Fruit fly (Drosophila melanogaster) whole organism, embryonic: ENCODE measurements around the gene SMC6.

Experiments used
- ATbp ChIP-seq: fragments of 200-800 bp; sonication (Bioruptor generic); optimal IDR thresholded peaks from 2 replicates; lab custom pipeline; 2017; ENCODE audit warnings: missing biosample characterization, mild to moderate bottlenecking, missing genetic modification characterization, missing genetic modification reagents
- Abd-B ChIP-seq: fragments of 200-800 bp; sonication (Bioruptor generic); optimal IDR thresholded peaks from 2 replicates; lab custom pipeline; 2018; ENCODE audit warnings: missing biosample characterization, mild to moderate bottlenecking, missing genetic modification characterization, moderate library complexity
- Ada2b ChIP-seq: fragments of 200-800 bp; sonication (Bioruptor generic); IDR thresholded peaks from 2 replicates; pipeline ENCODE4 v1.3.6; 2022; ENCODE audit warnings: missing biosample characterization, missing genetic modification characterization
- Antp ChIP-seq: fragments of 200-800 bp; sonication (Bioruptor generic); optimal IDR thresholded peaks from 3 replicates; lab custom pipeline; 2016; ENCODE audit warnings: missing biosample characterization, missing genetic modification characterization
- CG1024 ChIP-seq: fragments of 200-800 bp; sonication (Bioruptor generic); IDR thresholded peaks from 2 replicates; pipeline ENCODE4 v1.3.6; 2022; ENCODE audit warnings: missing biosample characterization, missing genetic modification characterization
- CG10565 ChIP-seq: fragments of 200-800 bp; sonication (Bioruptor generic); optimal IDR thresholded peaks from 3 replicates; lab custom pipeline; 2016; ENCODE audit warnings: missing biosample characterization, mild to moderate bottlenecking, missing genetic modification characterization
- CG1233 ChIP-seq: fragments of 200-800 bp; sonication (Bioruptor generic); optimal IDR thresholded peaks from 4 replicates; lab custom pipeline; 2018; ENCODE audit warnings: missing biosample characterization, mild to moderate bottlenecking, missing genetic modification characterization
- CG14965 ChIP-seq: fragments of 200-800 bp; sonication (Bioruptor generic); optimal IDR thresholded peaks from 2 replicates; lab custom pipeline; 2016; ENCODE audit warnings: missing biosample characterization, missing genetic modification characterization, borderline replicate concordance
- CG15073 ChIP-seq: fragments of 200-800 bp; sonication (Bioruptor generic); optimal IDR thresholded peaks from 2 replicates; lab custom pipeline; 2016; ENCODE audit warnings: missing biosample characterization, missing genetic modification characterization
- CG15696 ChIP-seq: fragments of 200-800 bp; sonication (Bioruptor generic); optimal IDR thresholded peaks from 2 replicates; lab custom pipeline; 2019; ENCODE audit warnings: missing biosample characterization, mild to moderate bottlenecking, missing genetic modification characterization, moderate library complexity
- CG1602 ChIP-seq: fragments of 200-800 bp; sonication (Bioruptor generic); optimal IDR thresholded peaks from 3 replicates; lab custom pipeline; 2016; ENCODE audit warnings: missing biosample characterization, missing genetic modification characterization
- CG17568 ChIP-seq: fragments of 200-800 bp; sonication (Bioruptor generic); optimal IDR thresholded peaks from 2 replicates; lab custom pipeline; 2018; ENCODE audit warnings: missing biosample characterization, mild to moderate bottlenecking, missing genetic modification characterization, moderate library complexity
- CG18764 ChIP-seq: fragments of 200-800 bp; sonication (Bioruptor generic); optimal IDR thresholded peaks from 3 replicates; lab custom pipeline; 2016; ENCODE audit warnings: missing biosample characterization, missing genetic modification characterization
- CG30431 ChIP-seq: fragments of 200-800 bp; sonication (Bioruptor generic); optimal IDR thresholded peaks from 2 replicates; lab custom pipeline; 2017; ENCODE audit warnings: missing biosample characterization, missing genetic modification characterization
- CG34422 ChIP-seq: fragments of 200-800 bp; sonication (Bioruptor generic); IDR thresholded peaks from 3 replicates; pipeline ENCODE4 v1.3.6; 2022; ENCODE audit warnings: missing biosample characterization, missing genetic modification characterization
- CG4328 ChIP-seq: fragments of 200-800 bp; sonication (Bioruptor generic); optimal IDR thresholded peaks from 3 replicates; lab custom pipeline; 2017; ENCODE audit warnings: missing biosample characterization, missing genetic modification reagents, missing genetic modification characterization
- CG6272 ChIP-seq: fragments of 200-800 bp; sonication (Bioruptor generic); IDR thresholded peaks from 2 replicates; pipeline ENCODE4 v1.3.6; 2022; ENCODE audit warnings: missing biosample characterization, missing genetic modification characterization
- CG6791 ChIP-seq: fragments of 200-800 bp; sonication (Bioruptor generic); IDR thresholded peaks from 3 replicates; pipeline ENCODE4 v1.3.6; 2022; ENCODE audit warnings: missing biosample characterization, missing genetic modification characterization; ENCODE audit not compliant: partially characterized antibody
- CG6854 ChIP-seq: fragments of 200-800 bp; sonication (Bioruptor generic); optimal IDR thresholded peaks from 3 replicates; lab custom pipeline; 2017; ENCODE audit warnings: missing biosample characterization, mild to moderate bottlenecking, missing genetic modification characterization
- CG7357 ChIP-seq: fragments of 200-800 bp; sonication (Bioruptor generic); IDR thresholded peaks from 3 replicates; pipeline ENCODE4 v1.3.6; 2022; ENCODE audit warnings: missing biosample characterization, missing genetic modification characterization
- CG8359 ChIP-seq: fragments of 200-800 bp; sonication (Bioruptor generic); optimal IDR thresholded peaks from 2 replicates; lab custom pipeline; 2017; ENCODE audit warnings: missing biosample characterization, mild to moderate bottlenecking, missing genetic modification characterization, borderline replicate concordance
- CG9817 ChIP-seq: fragments of 200-800 bp; sonication (Bioruptor generic); optimal IDR thresholded peaks from 2 replicates; lab custom pipeline; 2018; ENCODE audit warnings: missing biosample characterization, mild to moderate bottlenecking, missing genetic modification characterization, moderate library complexity
- Hand ChIP-seq: fragments of 200-800 bp; sonication (Bioruptor generic); optimal IDR thresholded peaks from 2 replicates; lab custom pipeline; 2017; ENCODE audit warnings: mild to moderate bottlenecking, missing biosample characterization, missing genetic modification reagents, missing genetic modification characterization
- Kr ChIP-seq: fragments of 200-800 bp; sonication (Bioruptor generic); optimal IDR thresholded peaks from 2 replicates; lab custom pipeline; 2017; ENCODE audit warnings: missing biosample characterization, mild to moderate bottlenecking, missing genetic modification characterization
- MBD-R2 ChIP-seq: fragments of 200-800 bp; sonication (Bioruptor generic); IDR thresholded peaks from 2 replicates; pipeline ENCODE4 v1.3.6; 2022; ENCODE audit warnings: missing biosample characterization, missing genetic modification characterization
- Mes4 ChIP-seq: fragments of 200-800 bp; sonication (Bioruptor generic); optimal IDR thresholded peaks from 2 replicates; lab custom pipeline; 2016; ENCODE audit warnings: missing biosample characterization, missing genetic modification characterization
- NfI ChIP-seq: fragments of 200-800 bp; sonication (Bioruptor generic); optimal IDR thresholded peaks from 3 replicates; lab custom pipeline; 2018; ENCODE audit warnings: missing biosample characterization, mild to moderate bottlenecking, missing genetic modification characterization, moderate library complexity
- Sry-δ ChIP-seq: fragments of 200-800 bp; sonication (Bioruptor generic); optimal IDR thresholded peaks from 2 replicates; lab custom pipeline; 2016; ENCODE audit warnings: missing biosample characterization, missing genetic modification characterization
- chif ChIP-seq, 2 experiments: fragments of 200-800 bp; sonication (Bioruptor generic); optimal IDR thresholded peaks; 3 replicates each; lab custom pipeline; 2016; ENCODE audit warnings: missing biosample characterization in 2 of 2, missing genetic modification characterization in 2 of 2
- dmrt11E ChIP-seq: fragments of 200-800 bp; sonication (Bioruptor generic); optimal IDR thresholded peaks from 3 replicates; lab custom pipeline; 2018; ENCODE audit warnings: missing biosample characterization, mild to moderate bottlenecking, missing genetic modification characterization, moderate library complexity
- dmrt99B ChIP-seq: fragments of 200-800 bp; sonication (Bioruptor generic); optimal IDR thresholded peaks from 2 replicates; lab custom pipeline; 2018; ENCODE audit warnings: missing biosample characterization, mild to moderate bottlenecking, missing genetic modification characterization, moderate library complexity
- emc ChIP-seq: fragments of 200-800 bp; sonication (Bioruptor generic); optimal IDR thresholded peaks from 2 replicates; lab custom pipeline; 2016; ENCODE audit warnings: missing biosample characterization, missing genetic modification characterization
- en ChIP-seq: fragments of 200-800 bp; sonication (Bioruptor generic); optimal IDR thresholded peaks from 2 replicates; lab custom pipeline; 2016; ENCODE audit warnings: missing biosample characterization, missing genetic modification characterization
- ewg ChIP-seq: fragments of 200-800 bp; sonication (Bioruptor generic); optimal IDR thresholded peaks from 3 replicates; lab custom pipeline; 2017; ENCODE audit warnings: mild to moderate bottlenecking, missing biosample characterization, missing genetic modification reagents, missing genetic modification characterization
- fd102C ChIP-seq: fragments of 200-800 bp; sonication (Bioruptor generic); optimal IDR thresholded peaks from 2 replicates; lab custom pipeline; 2018; ENCODE audit warnings: missing biosample characterization, mild to moderate bottlenecking, missing genetic modification characterization, moderate library complexity
- fd3F ChIP-seq: fragments of 200-800 bp; sonication (Bioruptor generic); optimal IDR thresholded peaks from 2 replicates; lab custom pipeline; 2018; ENCODE audit warnings: missing biosample characterization, mild to moderate bottlenecking, missing genetic modification characterization, moderate library complexity
- ftz-f1 ChIP-seq: fragments of 200-800 bp; sonication (Bioruptor generic); optimal IDR thresholded peaks from 2 replicates; lab custom pipeline; 2016; ENCODE audit warnings: missing biosample characterization, missing genetic modification characterization
- gcm2 ChIP-seq: fragments of 200-800 bp; sonication (Bioruptor generic); optimal IDR thresholded peaks from 2 replicates; lab custom pipeline; 2016; ENCODE audit warnings: missing biosample characterization, missing genetic modification characterization
- grau ChIP-seq: fragments of 200-800 bp; optimal IDR thresholded peaks from 3 replicates; lab custom pipeline; 2019; ENCODE audit warnings: missing biosample characterization, mild to moderate bottlenecking, missing genetic modification characterization, moderate library complexity
- gt ChIP-seq: fragments of 200-800 bp; sonication (Bioruptor generic); IDR thresholded peaks from 2 replicates; pipeline ENCODE4 v1.3.6; 2022; ENCODE audit warnings: missing biosample characterization, missing genetic modification characterization
- hb ChIP-seq: fragments of 200-800 bp; sonication (Bioruptor generic); IDR thresholded peaks from 3 replicates; pipeline ENCODE4 v1.3.6; 2022; ENCODE audit warnings: missing biosample characterization, missing genetic modification characterization; ENCODE audit not compliant: partially characterized antibody
- hbn ChIP-seq: fragments of 200-800 bp; sonication (Bioruptor generic); IDR thresholded peaks from 2 replicates; pipeline ENCODE4 v1.3.6; 2022; ENCODE audit warnings: missing biosample characterization, missing genetic modification characterization; ENCODE audit not compliant: partially characterized antibody
- lola ChIP-seq, 3 experiments: fragments of >200 bp in 2 of 3; fragments of 200-800 bp in 1 of 3; sonication (Bioruptor generic) in 1 of 3; optimal IDR thresholded peaks; 2 replicates each; lab custom pipeline; 2017 to 2019; ENCODE audit warnings: missing biosample characterization in 3 of 3, missing genetic modification characterization in 3 of 3, mild to moderate bottlenecking in 1 of 3, moderate library complexity in 1 of 3
- nmo ChIP-seq: fragments of 200-800 bp; sonication (Bioruptor generic); optimal IDR thresholded peaks from 2 replicates; lab custom pipeline; 2018; ENCODE audit warnings: missing biosample characterization, mild to moderate bottlenecking, missing genetic modification characterization, moderate library complexity
- pum ChIP-seq: fragments of 200-800 bp; sonication (Bioruptor generic); optimal IDR thresholded peaks from 2 replicates; lab custom pipeline; 2016; ENCODE audit warnings: missing biosample characterization, missing genetic modification characterization
- salm ChIP-seq: fragments of 200-800 bp; sonication (Bioruptor generic); optimal IDR thresholded peaks from 2 replicates; lab custom pipeline; 2018; ENCODE audit warnings: missing biosample characterization, mild to moderate bottlenecking, missing genetic modification characterization
- tna ChIP-seq: fragments of 200-800 bp; sonication (Bioruptor generic); IDR thresholded peaks from 2 replicates; pipeline ENCODE4 v1.3.6; 2022; ENCODE audit warnings: missing biosample characterization, missing genetic modification characterization; ENCODE audit not compliant: partially characterized antibody
- wek ChIP-seq: fragments of 200-800 bp; sonication (Bioruptor generic); optimal IDR thresholded peaks from 3 replicates; lab custom pipeline; 2018; ENCODE audit warnings: missing biosample characterization, mild to moderate bottlenecking, missing genetic modification characterization, moderate library complexity
- zen2 ChIP-seq: fragments of 200-800 bp; sonication (Bioruptor generic); IDR thresholded peaks from 3 replicates; pipeline ENCODE4 v1.3.6; 2022; ENCODE audit warnings: missing biosample characterization, missing genetic modification characterization; ENCODE audit not compliant: partially characterized antibody

The SMC6 gene

dm6 chr3R:24229870-24230422, 36.7 kb upstream of the SMC6 start, which contains the start of gene Spase22-23 (continued):
- TF ChIP-seq ATbp = no peak
- no peak for TF ChIP-seq CG6272
- TF ChIP-seq grau (tag; lab: Kevin White, UChicago) = no peak
- no peak for TF ChIP-seq CG9817 (tag; lab: Kevin White, UChicago)
- no peak for TF ChIP-seq Mes4
- peak; percentile 17; the same call in 1 of the 3 replicates for TF ChIP-seq CG34422 (GFP tag; lab: Robert Waterston, UW)
- no peak for TF ChIP-seq en (GFP tag; lab: Kevin White, UChicago)
- TF ChIP-seq ftz-f1 = no peak
- no peak for TF ChIP-seq CG8359 (GFP tag; lab: Kevin White, UChicago)
- TF ChIP-seq nmo = no peak
- no peak for TF ChIP-seq CG1024 (GFP tag; lab: Robert Waterston, UW)
- TF ChIP-seq CG6854 (GFP tag; lab: Kevin White, UChicago) = no peak
- TF ChIP-seq hb = peak; percentile 92
- TF ChIP-seq CG18764 (GFP tag; lab: Kevin White, UChicago) = no peak
- peak; percentile 92 for TF ChIP-seq zen2 (GFP tag; lab: Robert Waterston, UW)
- peak; percentile 44 for TF ChIP-seq MBD-R2 (GFP tag; lab: Robert Waterston, UW)
- peak; percentile 83 for TF ChIP-seq Sry-δ
- TF ChIP-seq hbn = peak; percentile 92
- no peak for TF ChIP-seq CG7357 (GFP tag; lab: Robert Waterston, UW)
- no peak for TF ChIP-seq chif (GFP tag; optimal IDR thresholded peaks at IDR 0.05; lab: Kevin White, UChicago)
- no peak for TF ChIP-seq gt
- TF ChIP-seq fd3F (GFP tag; lab: Kevin White, UChicago) = no peak
- no peak for TF ChIP-seq CG14965
- TF ChIP-seq wek (GFP tag; lab: Kevin White, UChicago) = peak; percentile 15
- no peak for TF ChIP-seq pum (GFP tag; lab: Kevin White, UChicago)
- no peak for TF ChIP-seq CG10565 (GFP tag; lab: Kevin White, UChicago)
- TF ChIP-seq Abd-B (GFP tag; lab: Kevin White, UChicago) = no peak
- peak; percentile 98 for TF ChIP-seq CG6791 (GFP tag; lab: Robert Waterston, UW)
- TF ChIP-seq CG30431 (GFP tag; lab: Kevin White, UChicago) = no peak
- no peak for TF ChIP-seq CG15696
- no peak for TF ChIP-seq Ada2b (GFP tag; lab: Robert Waterston, UW)
- TF ChIP-seq CG4328 (GFP tag; lab: Kevin White, UChicago) = no peak
- no peak for TF ChIP-seq dmrt11E (tag; lab: Kevin White, UChicago)
- no peak for TF ChIP-seq emc (GFP tag; lab: Kevin White, UChicago)
- no peak for TF ChIP-seq gcm2 (GFP tag; lab: Kevin White, UChicago)
- TF ChIP-seq Antp (GFP tag; lab: Kevin White, UChicago) = no peak
- no peak for TF ChIP-seq Kr (GFP tag; lab: Kevin White, UChicago)
- no peak for TF ChIP-seq dmrt99B (tag; lab: Kevin White, UChicago)
- peak; percentile 10 for TF ChIP-seq CG15073 (GFP tag; lab: Kevin White, UChicago)
- TF ChIP-seq CG17568 (GFP tag; lab: Kevin White, UChicago) = no peak
- TF ChIP-seq fd102C (GFP tag; lab: Kevin White, UChicago) = no peak
- peak in 1 of 3 experiments; percentile 32 for TF ChIP-seq lola (GFP tag; optimal IDR thresholded peaks at IDR 0.05; lab: Kevin White, UChicago)
- no peak for TF ChIP-seq CG1602 (GFP tag; lab: Kevin White, UChicago)
- TF ChIP-seq ewg (GFP tag; lab: Kevin White, UChicago) = no peak
- no peak for TF ChIP-seq Hand (GFP tag; lab: Kevin White, UChicago)
- no peak for TF ChIP-seq NfI (GFP tag; lab: Kevin White, UChicago)
- no peak for TF ChIP-seq CG1233 (GFP tag; lab: Kevin White, UChicago)
- TF ChIP-seq tna (GFP tag; lab: Robert Waterston, UW) = peak; percentile 87
- no peak for TF ChIP-seq salm (tag; lab: Kevin White, UChicago)
